Fruit fly (Drosophila melanogaster) Kc167 (cell line): ENCODE results near the gene CG9147.

Experiments
- Myc ChIP-seq: fragments of >200 bp; optimal IDR thresholded peaks from 2 replicates; lab custom pipeline; 2017; ENCODE audit warnings: missing external identifiers
- Sin3A ChIP-seq: fragments of >200 bp; optimal IDR thresholded peaks from 2 replicates; lab custom pipeline; 2018; ENCODE audit warnings: missing external identifiers
- insv ChIP-seq: fragments of >200 bp; optimal IDR thresholded peaks from 3 replicates; lab custom pipeline; 2018; ENCODE audit warnings: missing external identifiers

- TF ChIP-seq insv (lab: Kevin White, UChicago): no peak
- TF ChIP-seq Sin3A (lab: Kevin White, UChicago): no peak
- TF ChIP-seq Myc (lab: Kevin White, UChicago): no peak
These were observed 15.2 kb upstream of the CG9147 start, which contains the start of gene CG9135 for dm6 chr2L:6050575-6050974.
